Worm (Caenorhabditis elegans) whole organism, dauer: ENCODE results near the gene F11F1.1.

Experiments
- unc-62 ChIP-seq: sonication (generic microtip); optimal IDR thresholded peaks from 2 replicates; lab custom pipeline; 2017; ENCODE audit warnings: missing biosample characterization, missing genetic modification reagents, missing genetic modification characterization

F11F1.1 gene

ce11 chrIII:13395262-13395661, at the start of gene F11F1.1:
F11F1.1 (plus strand) TSS chrIII:13395562.
- no peak for TF ChIP-seq unc-62 (GFP tag; lab: Kevin White, UChicago)

ce11 chrIII:13346785-13347184, 48.6 kb upstream of the F11F1.1 start, which contains the start of gene mtm-6:
mtm-6 (plus strand) TSS chrIII:13347085.
- TF ChIP-seq unc-62 (GFP tag; lab: Kevin White, UChicago) = no peak

ce11 chrIII:13347782-13348327, 47.5 kb upstream of the F11F1.1 start:
- TF ChIP-seq unc-62 (GFP tag; lab: Kevin White, UChicago) = no peak

- no peak for TF ChIP-seq unc-62 (GFP tag; lab: Kevin White, UChicago)
These were observed 46.5 kb upstream of the F11F1.1 start for ce11 chrIII:13348891-13349290.

- no peak for TF ChIP-seq unc-62 (GFP tag; lab: Kevin White, UChicago)
These were observed 44.4 kb upstream of the F11F1.1 start for ce11 chrIII:13350964-13351363.

- no peak for TF ChIP-seq unc-62 (GFP tag; lab: Kevin White, UChicago)
These were observed 36.1 kb upstream of the F11F1.1 start, which contains the start of gene F53A2.9 for ce11 chrIII:13359256-13359655. F53A2.9 (minus strand) TSS chrIII:13359356.

ce11 chrIII:13359847-13360246, 35.5 kb upstream of the F11F1.1 start:
- TF ChIP-seq unc-62 (GFP tag; lab: Kevin White, UChicago) = no peak

ce11 chrIII:13370980-13371379, 24.4 kb upstream of the F11F1.1 start, which contains the start of gene T03F6.9:
T03F6.9 (minus strand) TSS chrIII:13371080.
- no peak for TF ChIP-seq unc-62 (GFP tag; lab: Kevin White, UChicago)

ce11 chrIII:13376304-13376760, 19.0 kb upstream of the F11F1.1 start, which contains the start of gene lis-1:
lis-1 (minus strand) TSS chrIII:13376710.
- no peak for TF ChIP-seq unc-62 (GFP tag; lab: Kevin White, UChicago)

ce11 chrIII:13377249-13377648, 18.1 kb upstream of the F11F1.1 start:
- no peak for TF ChIP-seq unc-62 (GFP tag; lab: Kevin White, UChicago)

ce11 chrIII:13378242-13378641, 17.1 kb upstream of the F11F1.1 start, which contains the start of gene T03F6.10:
T03F6.10 (minus strand) TSS chrIII:13378342.
- no peak for TF ChIP-seq unc-62 (GFP tag; lab: Kevin White, UChicago)

- TF ChIP-seq unc-62 (GFP tag; lab: Kevin White, UChicago) = no peak
These were observed 15.2 kb upstream of the F11F1.1 start, which contains the start of gene T03F6.6 for ce11 chrIII:13380196-13380595. T03F6.6 (minus strand) TSS chrIII:13380296.

- no peak for TF ChIP-seq unc-62 (GFP tag; lab: Kevin White, UChicago)
These were observed 14.5 kb upstream of the F11F1.1 start for ce11 chrIII:13380881-13381280.

ce11 chrIII:13381684-13382083, 13.7 kb upstream of the F11F1.1 start:
- TF ChIP-seq unc-62 (GFP tag; lab: Kevin White, UChicago) = no peak

ce11 chrIII:13383159-13383558, 12.2 kb upstream of the F11F1.1 start:
- TF ChIP-seq unc-62 (GFP tag; lab: Kevin White, UChicago) = no peak

ce11 chrIII:13385850-13386249, 9.5 kb upstream of the F11F1.1 start, which contains the start of gene T03F6.4:
T03F6.4 (plus strand) TSS chrIII:13386150.
- TF ChIP-seq unc-62 (GFP tag; lab: Kevin White, UChicago) = no peak

ce11 chrIII:13388621-13389020, 6.7 kb upstream of the F11F1.1 start:
- no peak for TF ChIP-seq unc-62 (GFP tag; lab: Kevin White, UChicago)
